Worm (Caenorhabditis elegans): ENCODE data around the gene nyn-1.
"Not testable (repeated sequence)": the region's sequence is repeated elsewhere in the genome, so short reads cannot be mapped to it uniquely, and the experiment has no call there.

DNA sequence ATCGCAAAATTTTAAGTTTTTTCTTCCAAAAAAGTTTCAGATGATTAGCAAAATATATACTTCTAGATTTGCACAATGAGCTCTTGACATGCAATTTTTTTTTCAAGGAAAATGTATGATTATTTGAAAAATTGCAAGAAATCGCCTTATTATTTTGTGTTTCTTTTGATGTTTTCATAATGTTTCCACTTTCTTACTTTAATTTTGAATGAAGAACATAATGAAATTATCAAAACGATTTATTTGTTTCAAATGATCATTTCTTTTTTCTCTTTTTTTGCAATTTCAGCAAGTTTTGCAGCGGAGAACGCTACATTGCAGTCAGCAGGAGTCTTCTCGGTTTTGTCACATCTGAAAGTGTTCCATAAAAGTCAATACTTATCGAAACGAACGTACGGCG lies 34.8 kb downstream of the nyn-1 start, which contains the start of gene Y45F10C.6:
- TF ChIP-seq ztf-23 (GFP tag; IDR thresholded peaks at IDR 0.05); ztf-29 (GFP tag; IDR thresholded peaks at IDR 0.05); klf-2 (GFP tag; conservative IDR thresholded peaks at IDR 0.05); flt-1 (GFP tag; IDR thresholded peaks at IDR 0.05); ref-1 (GFP tag; conservative IDR thresholded peaks at IDR 0.05): not testable (repeated sequence)

Data from whole organism, midembryonic.